Fruit fly (Drosophila melanogaster): ENCODE measurements around the gene Rchy1.

Gene Rchy1

dm6 chr2L:6465497-6465896, at the start of gene Rchy1:
Rchy1 (minus strand) TSS chr2L:6465669.
- peak; percentile 78 for TF ChIP-seq Eip78C (GFP tag)
- TF ChIP-seq CG8632 (GFP tag; optimal IDR thresholded peaks at IDR 0.05): peak; percentile 12
- TF ChIP-seq eg (GFP tag; IDR thresholded peaks at IDR 0.05): peak; percentile 67
- TF ChIP-seq net (GFP tag; optimal IDR thresholded peaks at IDR 0.05): peak; percentile 33
- no peak for TF ChIP-seq CG10669 (GFP tag; optimal IDR thresholded peaks at IDR 0.05)
- TF ChIP-seq CG11762 (GFP tag; optimal IDR thresholded peaks at IDR 0.05; ENCODE audit: insufficient read depth): no peak
- no peak for TF ChIP-seq CG6792 (GFP tag; optimal IDR thresholded peaks at IDR 0.05)
- peak; percentile 72 for TF ChIP-seq svp (GFP tag)
- no peak for TF ChIP-seq spab (GFP tag; optimal IDR thresholded peaks at IDR 0.05)
- TF ChIP-seq dac (GFP tag; optimal IDR thresholded peaks at IDR 0.05): no peak
- no peak for TF ChIP-seq vri (GFP tag; optimal IDR thresholded peaks at IDR 0.05)
- TF ChIP-seq CG9139 (GFP tag; optimal IDR thresholded peaks at IDR 0.05): peak; percentile 10
- no peak for TF ChIP-seq cyc (GFP tag; optimal IDR thresholded peaks at IDR 0.05)
- TF ChIP-seq Gug (GFP tag; IDR thresholded peaks at IDR 0.05): no peak
- TF ChIP-seq CG3919 (GFP tag; optimal IDR thresholded peaks at IDR 0.05): peak; percentile 12
- TF ChIP-seq CG6163 (GFP tag; IDR thresholded peaks at IDR 0.05): peak; percentile 42; the same call in 1 of the 3 replicates
- TF ChIP-seq CG34406 (GFP tag; optimal IDR thresholded peaks at IDR 0.05): no peak
- no peak for TF ChIP-seq CG31627 (GFP tag; optimal IDR thresholded peaks at IDR 0.05)
- TF ChIP-seq dsx (GFP tag; optimal IDR thresholded peaks at IDR 0.05; ENCODE audit: poor library complexity, severe bottlenecking): no peak
- TF ChIP-seq Blimp-1 (GFP tag; optimal IDR thresholded peaks at IDR 0.05): no peak
- peak in 1 of 2 experiments; percentile 25 for TF ChIP-seq ss (GFP tag; optimal IDR thresholded peaks at IDR 0.05)
- TF ChIP-seq Eip75B (GFP tag; optimal IDR thresholded peaks at IDR 0.05): no peak
- TF ChIP-seq topi (GFP tag; optimal IDR thresholded peaks at IDR 0.05): no peak
- no peak for TF ChIP-seq CG11902 (GFP tag; optimal IDR thresholded peaks at IDR 0.05)
- TF ChIP-seq Hr4 (GFP tag; optimal IDR thresholded peaks at IDR 0.05): no peak
- no peak; the same call in 1 of the 2 replicates for TF ChIP-seq CG11294 (GFP tag; IDR thresholded peaks at IDR 0.05)
- TF ChIP-seq Hr38 (GFP tag; optimal IDR thresholded peaks at IDR 0.05): no peak
- no peak for TF ChIP-seq fd59A (GFP tag; optimal IDR thresholded peaks at IDR 0.05)
- TF ChIP-seq Sox102F (GFP tag; optimal IDR thresholded peaks at IDR 0.05): peak; percentile 36
- TF ChIP-seq CG16779 (tag; optimal IDR thresholded peaks at IDR 0.05): peak; percentile 34
- TF ChIP-seq CG7368 (GFP tag; optimal IDR thresholded peaks at IDR 0.05): no peak
- no peak for TF ChIP-seq Ets21C (GFP tag; optimal IDR thresholded peaks at IDR 0.05)
- TF ChIP-seq achi (GFP tag; optimal IDR thresholded peaks at IDR 0.05): no peak
- TF ChIP-seq CG32006 (GFP tag; optimal IDR thresholded peaks at IDR 0.05): no peak
- TF ChIP-seq CG6808 (GFP tag; optimal IDR thresholded peaks at IDR 0.05): no peak
- no peak for TF ChIP-seq fd85E (GFP tag; optimal IDR thresholded peaks at IDR 0.05)
- TF ChIP-seq CG15336 (GFP tag; IDR thresholded peaks at IDR 0.05): peak; percentile 21; the same call in 1 of the 2 replicates
- TF ChIP-seq Sox15 (GFP tag; optimal IDR thresholded peaks at IDR 0.05): no peak
- TF ChIP-seq acj6 (GFP tag; optimal IDR thresholded peaks at IDR 0.05): no peak
- TF ChIP-seq Lpt (GFP tag; optimal IDR thresholded peaks at IDR 0.05): no peak
- TF ChIP-seq CG8319 (GFP tag; optimal IDR thresholded peaks at IDR 0.05): no peak
- no peak for TF ChIP-seq Hr39 (GFP tag; optimal IDR thresholded peaks at IDR 0.05)
- TF ChIP-seq salr (GFP tag; optimal IDR thresholded peaks at IDR 0.05): no peak
- TF ChIP-seq Sox14 (GFP tag; optimal IDR thresholded peaks at IDR 0.05): no peak
- TF ChIP-seq CG4318 (GFP tag; optimal IDR thresholded peaks at IDR 0.05): no peak
- no peak for TF ChIP-seq Smox (GFP tag; optimal IDR thresholded peaks at IDR 0.05)
- no peak for TF ChIP-seq esn (GFP tag; optimal IDR thresholded peaks at IDR 0.05)
- no peak for TF ChIP-seq fkh (GFP tag; optimal IDR thresholded peaks at IDR 0.05)
- no peak for TF ChIP-seq Eip93F (GFP tag; optimal IDR thresholded peaks at IDR 0.05)
- no peak for TF ChIP-seq OdsH (GFP tag; optimal IDR thresholded peaks at IDR 0.05)
- no peak for TF ChIP-seq CG3032 (tag; optimal IDR thresholded peaks at IDR 0.05)
- no peak for TF ChIP-seq pdm3 (GFP tag; optimal IDR thresholded peaks at IDR 0.05)
- TF ChIP-seq CG8119 (GFP tag; IDR thresholded peaks at IDR 0.05): peak; percentile 48; the same call in 1 of the 3 replicates

All from whole organism, prepupa.